Worm (Caenorhabditis elegans): ENCODE results near the gene bath-10.

bath-10 gene

DNA sequence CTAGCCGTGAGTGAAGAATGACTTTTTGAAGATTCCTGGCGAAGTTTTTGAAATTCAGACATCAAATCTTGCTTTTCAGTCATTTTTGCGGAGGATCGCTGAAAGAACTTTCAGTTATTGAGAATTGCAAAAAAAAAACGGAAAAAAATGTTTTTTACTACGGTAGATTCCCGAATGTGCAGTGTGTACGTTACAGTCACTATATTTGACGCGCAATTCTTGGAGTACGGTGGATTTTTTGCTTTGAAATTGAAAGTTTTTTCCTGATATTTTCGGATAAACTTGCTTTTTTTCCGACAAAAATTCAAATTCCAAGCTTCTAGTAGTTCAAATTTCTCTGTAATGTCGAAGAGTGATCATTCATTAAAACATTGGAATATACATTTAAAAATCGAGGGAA lies 32.9 kb upstream of the bath-10 start, which contains the start of gene F14D2.11:
TSS of gene F14D2.11 (minus strand) at position 101 of the 400 bp plus-strand sequence.
- TF ChIP-seq sptf-1 (tag; optimal IDR thresholded peaks at IDR 0.05) (no peak), drap-1 (GFP tag; optimal IDR thresholded peaks at IDR 0.05) (no peak), blmp-1 (tag; optimal IDR thresholded peaks at IDR 0.05) (no peak)

- TF ChIP-seq lin-13 (tag; optimal IDR thresholded peaks at IDR 0.05), result no peak
- TF ChIP-seq nhr-76 (tag; optimal IDR thresholded peaks at IDR 0.05), result no peak
- TF ChIP-seq ces-1 (GFP tag; optimal IDR thresholded peaks at IDR 0.05), result no peak
- TF ChIP-seq nhr-2 (tag; optimal IDR thresholded peaks at IDR 0.05), result no peak
- TF ChIP-seq sem-2 (GFP tag; optimal IDR thresholded peaks at IDR 0.05), result no peak
- no peak for TF ChIP-seq nhr-12 (tag; optimal IDR thresholded peaks at IDR 0.05)
- TF ChIP-seq nhr-237 (tag; optimal IDR thresholded peaks at IDR 0.05), result no peak
Measured at ce11 chrII:3343714-3344113, 31.2 kb upstream of the bath-10 start, which contains the start of gene F14D2.15. Gene F14D2.15, minus strand, starts transcription at chrII:3343814.

- TF ChIP-seq ceh-43 (GFP tag; optimal IDR thresholded peaks at IDR 0.05) (no peak), lsy-2 (tag; optimal IDR thresholded peaks at IDR 0.05) (no peak), flh-1 (GFP tag; optimal IDR thresholded peaks at IDR 0.05) (no peak), lin-13 (tag; optimal IDR thresholded peaks at IDR 0.05) (no peak), zip-8 (tag; optimal IDR thresholded peaks at IDR 0.05) (no peak), nhr-76 (tag; optimal IDR thresholded peaks at IDR 0.05) (no peak), mls-2 (tag; optimal IDR thresholded peaks at IDR 0.05) (no peak), ham-2 (GFP tag; optimal IDR thresholded peaks at IDR 0.05) (no peak), ztf-11 (tag; optimal IDR thresholded peaks at IDR 0.05) (no peak), snpc-4 (tag; optimal IDR thresholded peaks at IDR 0.05) (no peak), unc-39 (tag; optimal IDR thresholded peaks at IDR 0.05) (no peak), sem-2 (GFP tag; optimal IDR thresholded peaks at IDR 0.05) (no peak)
Measured at ce11 chrII:3344917-3345316, 30.0 kb upstream of the bath-10 start, which contains the start of gene bath-28. Gene bath-28, minus strand, starts transcription at chrII:3344967.

DNA sequence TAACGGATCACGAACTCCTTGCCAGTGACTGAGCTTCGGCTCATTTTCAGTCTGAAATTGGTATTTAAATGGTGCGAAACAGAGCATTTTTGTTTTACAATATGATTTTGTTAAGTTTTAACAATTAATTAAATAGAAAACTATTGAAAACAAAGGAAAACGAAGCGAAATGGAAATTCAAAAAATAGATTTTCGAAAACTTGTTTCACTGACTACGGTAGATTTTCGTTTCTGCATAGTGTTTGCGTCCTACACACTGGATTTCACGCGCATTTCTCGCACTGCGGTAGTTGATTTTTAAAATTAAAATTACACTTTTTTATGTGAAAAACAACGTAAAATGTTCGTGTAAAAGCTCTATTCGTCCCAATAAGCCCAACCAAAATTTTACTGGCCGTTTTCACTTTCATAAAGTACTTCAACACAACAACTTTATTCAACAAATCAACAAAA lies 28.5 kb upstream of the bath-10 start, which contains the start of gene bath-30:
TSS of gene bath-30 (minus strand) at position 51 of the 453 bp plus-strand sequence.
- TF ChIP-seq unc-39 (tag; optimal IDR thresholded peaks at IDR 0.05) (no peak), nhr-12 (tag; optimal IDR thresholded peaks at IDR 0.05) (no peak), zip-8 (tag; optimal IDR thresholded peaks at IDR 0.05) (no peak), bed-3 (GFP tag; optimal IDR thresholded peaks at IDR 0.05) (no peak), lsy-2 (tag; optimal IDR thresholded peaks at IDR 0.05) (no peak), pha-4 (tag; optimal IDR thresholded peaks at IDR 0.05) (no peak), M03D4.4 (tag; optimal IDR thresholded peaks at IDR 0.05) (no peak), ztf-11 (tag; optimal IDR thresholded peaks at IDR 0.05) (no peak), tbx-8 (GFP tag; optimal IDR thresholded peaks at IDR 0.05) (no peak), hlh-1 (tag; optimal IDR thresholded peaks at IDR 0.05) (no peak), elt-1 (tag; optimal IDR thresholded peaks at IDR 0.05; ENCODE audit: borderline replicate concordance, insufficient read depth) (no peak), sem-2 (GFP tag; optimal IDR thresholded peaks at IDR 0.05) (no peak), blmp-1 (tag; optimal IDR thresholded peaks at IDR 0.05) (no peak), mab-5 (tag; optimal IDR thresholded peaks at IDR 0.05) (no peak), cnd-1 (tag; optimal IDR thresholded peaks at IDR 0.05) (no peak), ham-2 (GFP tag; optimal IDR thresholded peaks at IDR 0.05) (no peak), ceh-39 (tag; optimal IDR thresholded peaks at IDR 0.05) (no peak)

- TF ChIP-seq nhr-2 (tag; optimal IDR thresholded peaks at IDR 0.05), result no peak
- no peak for TF ChIP-seq blmp-1 (tag; optimal IDR thresholded peaks at IDR 0.05)
- TF ChIP-seq drap-1 (GFP tag; optimal IDR thresholded peaks at IDR 0.05), result no peak
- TF ChIP-seq unc-120 (tag; optimal IDR thresholded peaks at IDR 0.05; ENCODE audit: poor library complexity, severe bottlenecking), result no peak
- TF ChIP-seq mab-5 (tag; optimal IDR thresholded peaks at IDR 0.05), result no peak
- no peak for TF ChIP-seq nhr-12 (tag; optimal IDR thresholded peaks at IDR 0.05)
- TF ChIP-seq ceh-39 (tag; optimal IDR thresholded peaks at IDR 0.05), result no peak
- no peak for TF ChIP-seq tbx-8 (GFP tag; optimal IDR thresholded peaks at IDR 0.05)
Measured at ce11 chrII:3347940-3348610, 26.8 kb upstream of the bath-10 start, which contains the start of the genes F14D2.14 and bath-29. Gene F14D2.14, minus strand, starts transcription at chrII:3347990. Gene bath-29, plus strand, starts transcription at chrII:3348560.

All from whole organism, mixed stage, embryonic.